Fruit fly (Drosophila melanogaster) whole organism, embryonic: ENCODE results near the gene CG10638.

Experiments used
- B-H1 ChIP-seq: fragments of 200-800 bp; sonication (Bioruptor generic); IDR thresholded peaks from 3 replicates; pipeline ENCODE4 v1.3.6; 2022; ENCODE audit warnings: missing biosample characterization, missing genetic modification characterization
- CG12219 ChIP-seq: fragments of 200-800 bp; sonication (Bioruptor generic); optimal IDR thresholded peaks from 3 replicates; lab custom pipeline; 2018; ENCODE audit warnings: missing biosample characterization, mild to moderate bottlenecking, missing genetic modification characterization
- CG12236 ChIP-seq: fragments of 200-800 bp; sonication (Bioruptor generic); optimal IDR thresholded peaks from 2 replicates; lab custom pipeline; 2016; ENCODE audit warnings: missing biosample characterization, missing genetic modification characterization
- CG12769 ChIP-seq: fragments of 200-800 bp; sonication (Bioruptor generic); optimal IDR thresholded peaks from 2 replicates; lab custom pipeline; 2019; ENCODE audit warnings: missing biosample characterization, mild to moderate bottlenecking, missing genetic modification characterization, moderate library complexity
- CG13624 ChIP-seq: fragments of 200-800 bp; sonication (Bioruptor generic); optimal IDR thresholded peaks from 2 replicates; lab custom pipeline; 2016; ENCODE audit warnings: missing biosample characterization, missing genetic modification characterization
- CG14014 ChIP-seq: fragments of 200-800 bp; sonication (Bioruptor generic); IDR thresholded peaks from 2 replicates; pipeline ENCODE4 v1.3.6; 2022; ENCODE audit warnings: missing biosample characterization, missing genetic modification characterization
- CG15011 ChIP-seq: fragments of 200-800 bp; sonication (Bioruptor generic); optimal IDR thresholded peaks from 3 replicates; lab custom pipeline; 2018; ENCODE audit warnings: missing biosample characterization, mild to moderate bottlenecking, missing genetic modification characterization
- CG1529 ChIP-seq: fragments of 200-800 bp; sonication (Bioruptor generic); optimal IDR thresholded peaks from 3 replicates; lab custom pipeline; 2018; ENCODE audit warnings: missing biosample characterization, missing genetic modification characterization
- CG1603 ChIP-seq: fragments of 200-800 bp; sonication (Bioruptor generic); optimal IDR thresholded peaks from 2 replicates; lab custom pipeline; 2019; ENCODE audit warnings: missing biosample characterization, mild to moderate bottlenecking, missing genetic modification characterization, moderate library complexity
- CG17385 ChIP-seq: fragments of 200-800 bp; sonication (Bioruptor generic); optimal IDR thresholded peaks from 3 replicates; lab custom pipeline; 2018; ENCODE audit warnings: missing biosample characterization, mild to moderate bottlenecking, missing genetic modification characterization
- CG18599 ChIP-seq: fragments of 200-800 bp; sonication (Bioruptor generic); optimal IDR thresholded peaks from 3 replicates; lab custom pipeline; 2017; ENCODE audit warnings: missing biosample characterization, missing genetic modification characterization, mild to moderate bottlenecking, moderate library complexity, missing genetic modification reagents
- CG31365 ChIP-seq: fragments of 200-800 bp; sonication (Bioruptor generic); optimal IDR thresholded peaks from 2 replicates; lab custom pipeline; 2018; ENCODE audit warnings: missing biosample characterization, mild to moderate bottlenecking, missing genetic modification characterization
- CG32532 ChIP-seq: fragments of 200-800 bp; sonication (Bioruptor generic); IDR thresholded peaks from 2 replicates; pipeline ENCODE4 v1.3.6; 2022; ENCODE audit warnings: missing biosample characterization, missing genetic modification characterization
- CG3281 ChIP-seq: fragments of 200-800 bp; sonication (Bioruptor generic); optimal IDR thresholded peaks from 3 replicates; lab custom pipeline; 2017; ENCODE audit warnings: missing biosample characterization, mild to moderate bottlenecking, missing genetic modification characterization
- CG3407 ChIP-seq: fragments of 200-800 bp; sonication (Bioruptor generic); optimal IDR thresholded peaks from 2 replicates; lab custom pipeline; 2018; ENCODE audit warnings: missing biosample characterization, mild to moderate bottlenecking, missing genetic modification characterization
- CG34376 ChIP-seq: fragments of 200-800 bp; sonication (Bioruptor generic); optimal IDR thresholded peaks from 2 replicates; lab custom pipeline; 2018; ENCODE audit warnings: missing biosample characterization, mild to moderate bottlenecking, missing genetic modification characterization
- CG43689 ChIP-seq: fragments of 200-800 bp; sonication (Bioruptor generic); IDR thresholded peaks from 2 replicates; pipeline ENCODE4 v1.3.6; 2022; ENCODE audit warnings: missing biosample characterization, missing genetic modification characterization
- CG5245 ChIP-seq: fragments of 200-800 bp; sonication (Bioruptor generic); optimal IDR thresholded peaks from 3 replicates; lab custom pipeline; 2016; ENCODE audit warnings: missing biosample characterization, missing genetic modification characterization
- CG6654 ChIP-seq: fragments of 200-800 bp; sonication (Bioruptor generic); optimal IDR thresholded peaks from 2 replicates; lab custom pipeline; 2017; ENCODE audit warnings: missing biosample characterization, mild to moderate bottlenecking, missing genetic modification characterization
- CG7745 ChIP-seq: fragments of 200-800 bp; sonication (Bioruptor generic); optimal IDR thresholded peaks from 2 replicates; lab custom pipeline; 2018; ENCODE audit warnings: missing biosample characterization, mild to moderate bottlenecking, missing genetic modification characterization, moderate library complexity
- CTCF ChIP-seq: fragments of 200-800 bp; sonication (Bioruptor generic); optimal IDR thresholded peaks from 2 replicates; lab custom pipeline; 2017; ENCODE audit warnings: missing biosample characterization, mild to moderate bottlenecking, missing genetic modification characterization, moderate library complexity
- ERR ChIP-seq: fragments of 200-800 bp; sonication (Bioruptor generic); optimal IDR thresholded peaks from 2 replicates; lab custom pipeline; 2016; ENCODE audit warnings: missing biosample characterization, missing genetic modification characterization
- Gug ChIP-seq: fragments of 200-800 bp; sonication (Bioruptor generic); IDR thresholded peaks from 4 replicates; pipeline ENCODE4 v1.3.6; 2022; ENCODE audit warnings: missing biosample characterization, missing genetic modification characterization
- HLH3B ChIP-seq: fragments of 200-800 bp; sonication (Bioruptor generic); IDR thresholded peaks from 2 replicates; pipeline ENCODE4 v1.3.6; 2022; ENCODE audit warnings: missing biosample characterization, missing genetic modification characterization
- Hr3 ChIP-seq: fragments of 200-800 bp; sonication (Bioruptor generic); optimal IDR thresholded peaks from 3 replicates; lab custom pipeline; 2016; ENCODE audit warnings: missing biosample characterization, missing genetic modification characterization
- Hsf ChIP-seq: fragments of 200-800 bp; sonication (Bioruptor generic); optimal IDR thresholded peaks from 3 replicates; lab custom pipeline; 2016; ENCODE audit warnings: missing biosample characterization, missing genetic modification characterization
- Mes4 ChIP-seq: fragments of 200-800 bp; sonication (Bioruptor generic); optimal IDR thresholded peaks from 2 replicates; lab custom pipeline; 2016; ENCODE audit warnings: missing biosample characterization, missing genetic modification characterization
- Oli ChIP-seq: fragments of 200-800 bp; sonication (Bioruptor generic); optimal IDR thresholded peaks from 2 replicates; lab custom pipeline; 2018; ENCODE audit warnings: missing biosample characterization, mild to moderate bottlenecking, missing genetic modification characterization, moderate library complexity
- Sox102F ChIP-seq: fragments of 200-800 bp; sonication (Bioruptor generic); optimal IDR thresholded peaks from 2 replicates; lab custom pipeline; 2018; ENCODE audit warnings: missing biosample characterization, mild to moderate bottlenecking, missing genetic modification characterization, moderate library complexity
- Stat92E ChIP-seq, 3 experiments: fragments of >200 bp in 2 of 3; fragments of 200-800 bp in 1 of 3; sonication (Bioruptor generic) in 1 of 3; optimal IDR thresholded peaks; 2 replicates each; lab custom pipeline; 2017 to 2019; ENCODE audit warnings: missing biosample characterization in 3 of 3, missing genetic modification characterization in 3 of 3, mild to moderate bottlenecking in 1 of 3, moderate library complexity in 1 of 3
- bowl ChIP-seq: fragments of 200-800 bp; sonication (Bioruptor generic); IDR thresholded peaks from 2 replicates; pipeline ENCODE4 v1.3.6; 2022; ENCODE audit warnings: missing biosample characterization, missing genetic modification characterization
- br ChIP-seq: fragments of >200 bp; optimal IDR thresholded peaks from 2 replicates; lab custom pipeline; 2017
- chinmo ChIP-seq: fragments of 200-800 bp; sonication (Bioruptor generic); IDR thresholded peaks from 4 replicates; pipeline ENCODE4 v1.3.6; 2022; ENCODE audit warnings: missing biosample characterization, missing genetic modification characterization; ENCODE audit not compliant: partially characterized antibody
- chm ChIP-seq: fragments of 200-800 bp; sonication (Bioruptor generic); IDR thresholded peaks from 2 replicates; pipeline ENCODE4 v1.3.6; 2022; ENCODE audit warnings: missing biosample characterization, missing genetic modification characterization
- chn ChIP-seq: fragments of 200-800 bp; sonication (Bioruptor generic); optimal IDR thresholded peaks from 2 replicates; lab custom pipeline; 2016; ENCODE audit warnings: missing biosample characterization, missing genetic modification characterization
- disco-r ChIP-seq: fragments of 200-800 bp; sonication (Bioruptor generic); optimal IDR thresholded peaks from 2 replicates; lab custom pipeline; 2016; ENCODE audit warnings: missing biosample characterization, missing genetic modification characterization
- eve ChIP-seq, 2 experiments: fragments of >200 bp; optimal IDR thresholded peaks; 2 replicates each; lab custom pipeline; 2017; ENCODE audit warnings: missing biosample characterization in 2 of 2, missing genetic modification characterization in 2 of 2
- gcm ChIP-seq: fragments of 200-800 bp; sonication (Bioruptor generic); optimal IDR thresholded peaks from 2 replicates; lab custom pipeline; 2019; ENCODE audit warnings: missing biosample characterization, mild to moderate bottlenecking, missing genetic modification characterization, moderate library complexity
- lov ChIP-seq, 2 experiments: fragments of 200-800 bp in 1 of 2; fragments of >200 bp in 1 of 2; sonication (Bioruptor generic) in 1 of 2; IDR thresholded peaks in 1 of 2; optimal IDR thresholded peaks in 1 of 2; 2 replicates in 1 of 2; 3 replicates in 1 of 2; pipeline versions ENCODE4 v1.3.6 to Lab custom; 2017 to 2022; ENCODE audit warnings: missing biosample characterization in 1 of 2, missing genetic modification characterization in 1 of 2
- mam ChIP-seq: fragments of 200-800 bp; sonication (Bioruptor generic); optimal IDR thresholded peaks from 3 replicates; lab custom pipeline; 2016; ENCODE audit warnings: missing biosample characterization, missing genetic modification characterization
- pho ChIP-seq: fragments of 200-800 bp; sonication (Bioruptor generic); optimal IDR thresholded peaks from 2 replicates; lab custom pipeline; 2016; ENCODE audit warnings: missing biosample characterization, missing genetic modification characterization
- sens ChIP-seq: fragments of 200-800 bp; sonication (Bioruptor generic); peaks from one replicate; lab custom pipeline; 2016; ENCODE audit warnings: missing biosample characterization, missing genetic modification characterization
- sisA ChIP-seq: fragments of 200-800 bp; sonication (Bioruptor generic); IDR thresholded peaks from 2 replicates; pipeline ENCODE4 v1.3.6; 2022; ENCODE audit warnings: missing biosample characterization, missing genetic modification characterization
- ssp ChIP-seq: fragments of 200-800 bp; sonication (Bioruptor generic); IDR thresholded peaks from 2 replicates; pipeline ENCODE4 v1.3.6; 2022; ENCODE audit warnings: missing biosample characterization, missing genetic modification characterization
- tll ChIP-seq, 2 experiments: fragments of 200-800 bp in 1 of 2; fragments of >200 bp in 1 of 2; sonication (Bioruptor generic) in 1 of 2; optimal IDR thresholded peaks; 2 replicates each; lab custom pipeline; 2017 to 2019; ENCODE audit warnings: missing biosample characterization in 2 of 2, missing genetic modification characterization in 2 of 2, mild to moderate bottlenecking in 1 of 2, moderate library complexity in 1 of 2
- trh ChIP-seq: fragments of 200-800 bp; sonication (Bioruptor generic); optimal IDR thresholded peaks from 2 replicates; lab custom pipeline; 2016; ENCODE audit warnings: missing biosample characterization, missing genetic modification characterization
- unpg ChIP-seq: fragments of 200-800 bp; sonication (Bioruptor generic); optimal IDR thresholded peaks from 3 replicates; lab custom pipeline; 2018; ENCODE audit warnings: missing biosample characterization, mild to moderate bottlenecking, missing genetic modification characterization, moderate library complexity

The CG10638 gene

dm6 chr3L:12468016-12468415 is 33.1 kb downstream of the CG10638 start, which contains the start of gene eyg (continued):
- no peak; the same call in 1 of the 2 replicates for TF ChIP-seq CG14014 (GFP tag; lab: Robert Waterston, UW)
- TF ChIP-seq disco-r (GFP tag; lab: Kevin White, UChicago), result no peak
- TF ChIP-seq trh, result peak; percentile 27
- peak; percentile 44 for TF ChIP-seq Mes4
- peak; percentile 41 for TF ChIP-seq gcm
- TF ChIP-seq CG13624 (GFP tag; lab: Kevin White, UChicago), result peak; percentile 4
- TF ChIP-seq chn (GFP tag; lab: Kevin White, UChicago), result peak; percentile 4
- TF ChIP-seq CG12219 (GFP tag; lab: Kevin White, UChicago), result no peak
- TF ChIP-seq CG1529 (GFP tag; lab: Kevin White, UChicago), result no peak
- peak; percentile 6 for TF ChIP-seq CG7745 (tag; lab: Kevin White, UChicago)
- 0 out of 2 replicates have a peak, but pooled peaks have one; percentile 54 for TF ChIP-seq chm (GFP tag; lab: Robert Waterston, UW)
- TF ChIP-seq pho (GFP tag; lab: Kevin White, UChicago), result peak; percentile 8
- TF ChIP-seq CTCF (GFP tag; lab: Kevin White, UChicago), result no peak
- no peak for TF ChIP-seq CG31365 (tag; lab: Kevin White, UChicago)
- TF ChIP-seq CG6654 (GFP tag; lab: Kevin White, UChicago), result no peak
- TF ChIP-seq ssp (GFP tag; lab: Robert Waterston, UW), result no peak
- peak; percentile 12 for TF ChIP-seq CG3407 (GFP tag; lab: Kevin White, UChicago)
- TF ChIP-seq sens (GFP tag; lab: Kevin White, UChicago), result peak; percentile 76
- TF ChIP-seq tll (GFP tag; optimal IDR thresholded peaks at IDR 0.05; lab: Kevin White, UChicago), result peak in 1 of 2 experiments; percentile 36
- peak; percentile 11 for TF ChIP-seq CG15011 (GFP tag; lab: Kevin White, UChicago)
- no peak for TF ChIP-seq CG1603 (tag; lab: Kevin White, UChicago)
- peak; percentile 94 for TF ChIP-seq chinmo (GFP tag; lab: Robert Waterston, UW)
- peak; percentile 14 for TF ChIP-seq ERR (GFP tag; lab: Kevin White, UChicago)
- TF ChIP-seq CG3281 (GFP tag; lab: Kevin White, UChicago), result no peak
- peak; percentile 100 for TF ChIP-seq CG17385 (GFP tag; lab: Kevin White, UChicago)
- no peak for TF ChIP-seq Hr3 (GFP tag; lab: Kevin White, UChicago)
- no peak for TF ChIP-seq lov (optimal IDR thresholded peaks at IDR 0.05; lab: Kevin White, UChicago)
- no peak for TF ChIP-seq lov (GFP tag; IDR thresholded peaks at IDR 0.05; lab: Robert Waterston, UW)
- no peak; the same call in 1 of the 2 replicates for TF ChIP-seq bowl (GFP tag; lab: Robert Waterston, UW)
- no peak for TF ChIP-seq Gug (GFP tag; lab: Robert Waterston, UW)
- TF ChIP-seq br (lab: Kevin White, UChicago), result no peak
- no peak for TF ChIP-seq CG5245
- no peak for TF ChIP-seq Oli (tag; lab: Kevin White, UChicago)
- TF ChIP-seq CG12769, result no peak
- no peak; the same call in 2 of the 3 replicates for TF ChIP-seq B-H1
- no peak for TF ChIP-seq eve (GFP tag; optimal IDR thresholded peaks at IDR 0.05; lab: Kevin White, UChicago)
- TF ChIP-seq CG18599, result no peak
- TF ChIP-seq Stat92E (GFP tag; optimal IDR thresholded peaks at IDR 0.05; lab: Kevin White, UChicago), result peak in 1 of 3 experiments; percentile 76
- TF ChIP-seq mam (GFP tag; lab: Kevin White, UChicago), result peak; percentile 34
- TF ChIP-seq CG12236 (GFP tag; lab: Kevin White, UChicago), result peak; percentile 30
- peak; percentile 32 for TF ChIP-seq Hsf (GFP tag; lab: Kevin White, UChicago)
- no peak for TF ChIP-seq Sox102F (GFP tag; lab: Kevin White, UChicago)
- TF ChIP-seq CG32532, result peak; percentile 44; the same call in 1 of the 2 replicates
- TF ChIP-seq HLH3B (GFP tag; lab: Robert Waterston, UW), result no peak
- no peak for TF ChIP-seq sisA (GFP tag; lab: Robert Waterston, UW)
- TF ChIP-seq CG34376 (GFP tag; lab: Kevin White, UChicago), result no peak
- no peak for TF ChIP-seq CG43689 (GFP tag; lab: Robert Waterston, UW)
- TF ChIP-seq unpg (GFP tag; lab: Kevin White, UChicago), result no peak
